Worm (Caenorhabditis elegans) whole organism, midembryonic: Measurements from ENCODE around the gene spl-3.

Experiments
- T22C8.4 ChIP-seq: fragments of 200-800 bp; sonication (Bioruptor generic); IDR thresholded peaks from 2 replicates; pipeline ENCODE4 v1.3.6; 2022; ENCODE audit warnings: missing genetic modification characterization, missing compliant biosample characterization
- cog-1 ChIP-seq: sonication (generic microtip); optimal IDR thresholded peaks from 2 replicates; lab custom pipeline; 2016; ENCODE audit warnings: missing genetic modification characterization, missing compliant biosample characterization
- flt-1 ChIP-seq: fragments of 200-800 bp; sonication (Bioruptor generic); IDR thresholded peaks from 2 replicates; pipeline ENCODE4 v1.3.6; 2022; ENCODE audit warnings: missing genetic modification characterization, missing compliant biosample characterization
- klf-2 ChIP-seq: fragments of 200-800 bp; sonication (Bioruptor generic); conservative IDR thresholded peaks from 2 replicates; pipeline ENCODE4 v1.3.6; 2022; ENCODE audit warnings: missing genetic modification reagents, missing genetic modification characterization, missing compliant biosample characterization
- med-1 ChIP-seq: sonication (generic microtip); optimal IDR thresholded peaks from 2 replicates; lab custom pipeline; 2017; ENCODE audit warnings: missing genetic modification characterization, mild to moderate bottlenecking, missing compliant biosample characterization, antibody characterized with exemption, missing genetic modification reagents; ENCODE audit not compliant: insufficient read depth
- ref-1 ChIP-seq: fragments of 200-800 bp; sonication (Bioruptor generic); conservative IDR thresholded peaks from 2 replicates; pipeline ENCODE4 v1.3.6; 2022; ENCODE audit warnings: missing genetic modification reagents, missing genetic modification characterization, missing compliant biosample characterization
- tab-1 ChIP-seq: fragments of 200-800 bp; sonication (Bioruptor generic); IDR thresholded peaks from 2 replicates; pipeline ENCODE4 v1.3.6; 2022; ENCODE audit warnings: missing genetic modification characterization, missing compliant biosample characterization
- ztf-23 ChIP-seq: fragments of 200-800 bp; sonication (Bioruptor generic); IDR thresholded peaks from 2 replicates; pipeline ENCODE4 v1.3.6; 2022; ENCODE audit warnings: missing genetic modification reagents, missing genetic modification characterization, missing compliant biosample characterization
- ztf-29 ChIP-seq: fragments of 200-800 bp; sonication (Bioruptor generic); IDR thresholded peaks from 2 replicates; pipeline ENCODE4 v1.3.6; 2022; ENCODE audit warnings: missing genetic modification reagents, missing genetic modification characterization, missing compliant biosample characterization

- no peak for TF ChIP-seq flt-1 (GFP tag; lab: Robert Waterston, UW)
- TF ChIP-seq cog-1 (tag; lab: Kevin White, UChicago): no peak
- TF ChIP-seq ztf-23 (GFP tag; lab: Robert Waterston, UW): no peak
- no peak for TF ChIP-seq med-1 (GFP tag; lab: Kevin White, UChicago)
- TF ChIP-seq ztf-29: no peak
- no peak for TF ChIP-seq tab-1
- TF ChIP-seq ref-1 (GFP tag; lab: Robert Waterston, UW): no peak
- no peak for TF ChIP-seq T22C8.4 (GFP tag; lab: Robert Waterston, UW)
- no peak for TF ChIP-seq klf-2 (GFP tag; lab: Robert Waterston, UW)
Observed at ce11 chrIV:1238147-1238546, 45.3 kb downstream of the spl-3 start.
